Fruit fly (Drosophila melanogaster) whole organism, embryonic: Measurements from ENCODE around the gene CG17199.

ENCODE experiments used
- CG10321 ChIP-seq: fragments of 200-800 bp; sonication (Bioruptor generic); IDR thresholded peaks from 2 replicates; pipeline ENCODE4 v1.3.6; 2022; ENCODE audit warnings: missing biosample characterization, missing genetic modification characterization
- CG13424 ChIP-seq: fragments of 200-800 bp; sonication (Bioruptor generic); optimal IDR thresholded peaks from 2 replicates; lab custom pipeline; 2019; ENCODE audit warnings: missing biosample characterization, mild to moderate bottlenecking, missing genetic modification characterization, moderate library complexity
- CG1603 ChIP-seq: fragments of 200-800 bp; sonication (Bioruptor generic); optimal IDR thresholded peaks from 2 replicates; lab custom pipeline; 2019; ENCODE audit warnings: missing biosample characterization, mild to moderate bottlenecking, missing genetic modification characterization, moderate library complexity
- CG17385 ChIP-seq: fragments of 200-800 bp; sonication (Bioruptor generic); optimal IDR thresholded peaks from 3 replicates; lab custom pipeline; 2018; ENCODE audit warnings: missing biosample characterization, mild to moderate bottlenecking, missing genetic modification characterization
- CG17912 ChIP-seq: fragments of 200-800 bp; sonication (Bioruptor generic); optimal IDR thresholded peaks from 2 replicates; lab custom pipeline; 2018; ENCODE audit warnings: missing biosample characterization, mild to moderate bottlenecking, missing genetic modification characterization
- CG18262 ChIP-seq: fragments of 200-800 bp; optimal IDR thresholded peaks from 3 replicates; lab custom pipeline; 2019; ENCODE audit warnings: missing biosample characterization, mild to moderate bottlenecking, missing genetic modification characterization, moderate library complexity
- CG2116 ChIP-seq: fragments of 200-800 bp; sonication (Bioruptor generic); optimal IDR thresholded peaks from 3 replicates; lab custom pipeline; 2018; ENCODE audit warnings: missing biosample characterization, mild to moderate bottlenecking, missing genetic modification characterization
- CG34422 ChIP-seq: fragments of 200-800 bp; sonication (Bioruptor generic); IDR thresholded peaks from 3 replicates; pipeline ENCODE4 v1.3.6; 2022; ENCODE audit warnings: missing biosample characterization, missing genetic modification characterization
- CG4328 ChIP-seq: fragments of 200-800 bp; sonication (Bioruptor generic); optimal IDR thresholded peaks from 3 replicates; lab custom pipeline; 2017; ENCODE audit warnings: missing biosample characterization, missing genetic modification reagents, missing genetic modification characterization
- CG7928 ChIP-seq: fragments of 200-800 bp; sonication (Bioruptor generic); optimal IDR thresholded peaks from 2 replicates; lab custom pipeline; 2017; ENCODE audit warnings: missing biosample characterization, mild to moderate bottlenecking, missing genetic modification characterization
- CG8281 ChIP-seq: fragments of 200-800 bp; sonication (Bioruptor generic); optimal IDR thresholded peaks from 2 replicates; lab custom pipeline; 2018; ENCODE audit warnings: missing biosample characterization, mild to moderate bottlenecking, missing genetic modification characterization, moderate library complexity
- CG8290 ChIP-seq, 3 experiments: fragments of 200-800 bp; sonication (Bioruptor generic); optimal IDR thresholded peaks; 2 replicates each; lab custom pipeline; 2016 to 2019; ENCODE audit warnings: missing biosample characterization in 3 of 3, missing genetic modification characterization in 3 of 3, mild to moderate bottlenecking in 2 of 3, moderate library complexity in 1 of 3
- CG8478 ChIP-seq: fragments of >200 bp; optimal IDR thresholded peaks from 2 replicates; lab custom pipeline; 2018
- CG9932 ChIP-seq: fragments of 200-800 bp; sonication (Bioruptor generic); IDR thresholded peaks from 2 replicates; pipeline ENCODE4 v1.3.6; 2022; ENCODE audit warnings: missing biosample characterization, missing genetic modification characterization
- D19A ChIP-seq: fragments of 200-800 bp; optimal IDR thresholded peaks from 3 replicates; lab custom pipeline; 2019; ENCODE audit warnings: missing biosample characterization, mild to moderate bottlenecking, missing genetic modification characterization, moderate library complexity
- E2f1 ChIP-seq: fragments of 200-800 bp; sonication (Bioruptor generic); IDR thresholded peaks from 2 replicates; pipeline ENCODE4 v1.3.6; 2022; ENCODE audit warnings: missing biosample characterization, missing genetic modification characterization
- HmgZ ChIP-seq: fragments of 200-800 bp; sonication (Bioruptor generic); optimal IDR thresholded peaks from 2 replicates; lab custom pipeline; 2018; ENCODE audit warnings: missing biosample characterization, mild to moderate bottlenecking, missing genetic modification characterization
- Hr51 ChIP-seq, 2 experiments: fragments of 200-800 bp; sonication (Bioruptor generic); optimal IDR thresholded peaks; 2 replicates in 1 of 2; 3 replicates in 1 of 2; lab custom pipeline; 2016 to 2018; ENCODE audit warnings: missing biosample characterization in 2 of 2, missing genetic modification characterization in 2 of 2, mild to moderate bottlenecking in 1 of 2, moderate library complexity in 1 of 2
- NC2α ChIP-seq: fragments of 200-800 bp; sonication (Bioruptor generic); optimal IDR thresholded peaks from 2 replicates; lab custom pipeline; 2016; ENCODE audit warnings: missing biosample characterization, missing genetic modification characterization
- Neu2 ChIP-seq: fragments of 200-800 bp; sonication (Bioruptor generic); optimal IDR thresholded peaks from 3 replicates; lab custom pipeline; 2016; ENCODE audit warnings: missing biosample characterization, missing genetic modification characterization, borderline replicate concordance
- Nf-YA ChIP-seq: fragments of 200-800 bp; sonication (Bioruptor generic); IDR thresholded peaks from 2 replicates; pipeline ENCODE4 v1.3.6; 2022; ENCODE audit warnings: missing biosample characterization, missing genetic modification characterization
- Pdp1 ChIP-seq, 2 experiments: fragments of 200-800 bp; sonication (Bioruptor generic); optimal IDR thresholded peaks; 3 replicates each; lab custom pipeline; 2016; ENCODE audit warnings: missing biosample characterization in 2 of 2, missing genetic modification characterization in 2 of 2, mild to moderate bottlenecking in 1 of 2, moderate library complexity in 1 of 2
- cad ChIP-seq: fragments of >200 bp; optimal IDR thresholded peaks from 2 replicates; lab custom pipeline; 2017; ENCODE audit warnings: missing biosample characterization, missing genetic modification characterization
- caup ChIP-seq: fragments of 200-800 bp; sonication (Bioruptor generic); optimal IDR thresholded peaks from 3 replicates; lab custom pipeline; 2017; ENCODE audit warnings: missing biosample characterization, mild to moderate bottlenecking, missing genetic modification characterization, moderate library complexity; ENCODE audit not compliant: severe bottlenecking
- chm ChIP-seq: fragments of 200-800 bp; sonication (Bioruptor generic); IDR thresholded peaks from 2 replicates; pipeline ENCODE4 v1.3.6; 2022; ENCODE audit warnings: missing biosample characterization, missing genetic modification characterization
- dysf ChIP-seq: fragments of 200-800 bp; sonication (Bioruptor generic); IDR thresholded peaks from 3 replicates; pipeline ENCODE4 v1.3.6; 2022; ENCODE audit warnings: missing biosample characterization, missing genetic modification characterization
- ftz-f1 ChIP-seq: fragments of 200-800 bp; sonication (Bioruptor generic); optimal IDR thresholded peaks from 2 replicates; lab custom pipeline; 2016; ENCODE audit warnings: missing biosample characterization, missing genetic modification characterization
- gce ChIP-seq: fragments of 200-800 bp; sonication (Bioruptor generic); IDR thresholded peaks from 3 replicates; pipeline ENCODE4 v1.3.6; 2022; ENCODE audit warnings: missing biosample characterization, missing genetic modification characterization
- gcm ChIP-seq: fragments of 200-800 bp; sonication (Bioruptor generic); optimal IDR thresholded peaks from 2 replicates; lab custom pipeline; 2019; ENCODE audit warnings: missing biosample characterization, mild to moderate bottlenecking, missing genetic modification characterization, moderate library complexity
- hkb ChIP-seq, 2 experiments: fragments of 200-800 bp in 1 of 2; fragments of >200 bp in 1 of 2; sonication (Bioruptor generic) in 1 of 2; IDR thresholded peaks in 1 of 2; optimal IDR thresholded peaks in 1 of 2; 2 replicates each; pipeline versions ENCODE4 v1.3.6 to Lab custom; 2017 to 2022; ENCODE audit warnings: missing biosample characterization in 1 of 2, missing genetic modification characterization in 1 of 2
- luna ChIP-seq: fragments of 200-800 bp; sonication (Bioruptor generic); optimal IDR thresholded peaks from 2 replicates; lab custom pipeline; 2016; ENCODE audit warnings: missing biosample characterization, missing genetic modification characterization
- mirr ChIP-seq: fragments of 200-800 bp; sonication (Bioruptor generic); optimal IDR thresholded peaks from 3 replicates; lab custom pipeline; 2018; ENCODE audit warnings: missing biosample characterization, mild to moderate bottlenecking, missing genetic modification characterization
- nau ChIP-seq: fragments of 200-800 bp; sonication (Bioruptor generic); optimal IDR thresholded peaks from 3 replicates; lab custom pipeline; 2017; ENCODE audit warnings: missing biosample characterization, mild to moderate bottlenecking, missing genetic modification characterization, missing genetic modification reagents
- sd ChIP-seq: fragments of 200-800 bp; sonication (Bioruptor generic); optimal IDR thresholded peaks from 3 replicates; lab custom pipeline; 2018; ENCODE audit warnings: missing biosample characterization, mild to moderate bottlenecking, missing genetic modification characterization, moderate library complexity
- slbo ChIP-seq: fragments of 200-800 bp; sonication (Bioruptor generic); IDR thresholded peaks from 2 replicates; pipeline ENCODE4 v1.3.6; 2022; ENCODE audit warnings: missing biosample characterization, missing genetic modification characterization
- sr ChIP-seq: fragments of 200-800 bp; sonication (Bioruptor generic); IDR thresholded peaks from 3 replicates; pipeline ENCODE4 v1.3.6; 2022; ENCODE audit warnings: missing biosample characterization, missing genetic modification characterization
- stc ChIP-seq: fragments of 200-800 bp; sonication (Bioruptor generic); IDR thresholded peaks from 2 replicates; pipeline ENCODE4 v1.3.6; 2022; ENCODE audit warnings: missing biosample characterization, missing genetic modification characterization

The CG17199 gene

dm6 chr3R:20167635-20168395 is 41.8 kb downstream of the CG17199 start (continued):
- no peak for TF ChIP-seq CG8478 (lab: Kevin White, UChicago)
- TF ChIP-seq CG9932 (GFP tag; lab: Robert Waterston, UW), result peak; percentile 26; the same call in 1 of the 2 replicates
- peak; percentile 49 for TF ChIP-seq slbo (GFP tag; lab: Robert Waterston, UW)
- TF ChIP-seq hkb (optimal IDR thresholded peaks at IDR 0.05; lab: Kevin White, UChicago), result no peak
- no peak for TF ChIP-seq hkb (GFP tag; IDR thresholded peaks at IDR 0.05; lab: Robert Waterston, UW)
- no peak for TF ChIP-seq CG2116 (GFP tag; lab: Kevin White, UChicago)
- no peak for TF ChIP-seq chm
- TF ChIP-seq ftz-f1 (GFP tag; lab: Kevin White, UChicago), result peak; percentile 84
- TF ChIP-seq CG17912 (GFP tag; lab: Kevin White, UChicago), result no peak
- TF ChIP-seq CG17385 (GFP tag; lab: Kevin White, UChicago), result no peak
- no peak for TF ChIP-seq cad (GFP tag; lab: Kevin White, UChicago)
- no peak for TF ChIP-seq gce
- no peak for TF ChIP-seq caup (GFP tag; lab: Kevin White, UChicago)
- TF ChIP-seq CG18262 (tag; lab: Kevin White, UChicago), result no peak
- TF ChIP-seq Nf-YA (GFP tag; lab: Robert Waterston, UW), result no peak
- 0 out of 2 replicates have a peak, but pooled peaks have one; percentile 12 for TF ChIP-seq E2f1 (GFP tag; lab: Robert Waterston, UW)
- no peak for TF ChIP-seq gcm (GFP tag; lab: Kevin White, UChicago)
- TF ChIP-seq Hr51 (GFP tag; optimal IDR thresholded peaks at IDR 0.05; lab: Kevin White, UChicago), result peak in 1 of 2 experiments; percentile 19
- TF ChIP-seq CG8290 (GFP tag; optimal IDR thresholded peaks at IDR 0.05; lab: Kevin White, UChicago), result no peak
- peak in 1 of 2 experiments; percentile 26 for TF ChIP-seq CG8290 (tag; optimal IDR thresholded peaks at IDR 0.05; lab: Kevin White, UChicago)
- TF ChIP-seq CG34422, result no peak
- TF ChIP-seq Pdp1 (GFP tag; optimal IDR thresholded peaks at IDR 0.05; lab: Kevin White, UChicago), result peak in 1 of 2 experiments; percentile 49
- TF ChIP-seq CG1603 (tag; lab: Kevin White, UChicago), result no peak
- peak; percentile 95 for TF ChIP-seq sr (GFP tag; lab: Robert Waterston, UW)
- peak; percentile 23 for TF ChIP-seq mirr (GFP tag; lab: Kevin White, UChicago)
- TF ChIP-seq HmgZ (tag; lab: Kevin White, UChicago), result no peak
- no peak for TF ChIP-seq NC2α (GFP tag; lab: Kevin White, UChicago)
- no peak for TF ChIP-seq dysf (GFP tag; lab: Robert Waterston, UW)
- TF ChIP-seq D19A, result peak; percentile 66
- TF ChIP-seq sd (tag; lab: Kevin White, UChicago), result peak; percentile 15
- peak; percentile 69 for TF ChIP-seq nau (GFP tag; lab: Kevin White, UChicago)
- TF ChIP-seq stc (GFP tag; lab: Robert Waterston, UW), result no peak
- TF ChIP-seq CG8281 (tag; lab: Kevin White, UChicago), result no peak
- no peak for TF ChIP-seq luna (GFP tag; lab: Kevin White, UChicago)
- no peak for TF ChIP-seq CG10321 (GFP tag; lab: Robert Waterston, UW)
- TF ChIP-seq CG4328 (GFP tag; lab: Kevin White, UChicago), result peak; percentile 36
- TF ChIP-seq CG7928, result no peak
- no peak for TF ChIP-seq Neu2 (GFP tag; lab: Kevin White, UChicago)
- TF ChIP-seq CG13424 (tag; lab: Kevin White, UChicago), result peak; percentile 12
